Worm (Caenorhabditis elegans) whole organism, midembryonic: ENCODE data around the gene imph-1.

Source experiments
- cog-1 ChIP-seq: sonication (generic microtip); optimal IDR thresholded peaks from 2 replicates; lab custom pipeline; 2016; ENCODE audit warnings: missing genetic modification characterization, missing compliant biosample characterization
- flt-1 ChIP-seq: fragments of 200-800 bp; sonication (Bioruptor generic); IDR thresholded peaks from 2 replicates; pipeline ENCODE4 v1.3.6; 2022; ENCODE audit warnings: missing genetic modification characterization, missing compliant biosample characterization
- med-1 ChIP-seq: sonication (generic microtip); optimal IDR thresholded peaks from 2 replicates; lab custom pipeline; 2017; ENCODE audit warnings: missing genetic modification characterization, mild to moderate bottlenecking, missing compliant biosample characterization, antibody characterized with exemption, missing genetic modification reagents; ENCODE audit not compliant: insufficient read depth

DNA sequence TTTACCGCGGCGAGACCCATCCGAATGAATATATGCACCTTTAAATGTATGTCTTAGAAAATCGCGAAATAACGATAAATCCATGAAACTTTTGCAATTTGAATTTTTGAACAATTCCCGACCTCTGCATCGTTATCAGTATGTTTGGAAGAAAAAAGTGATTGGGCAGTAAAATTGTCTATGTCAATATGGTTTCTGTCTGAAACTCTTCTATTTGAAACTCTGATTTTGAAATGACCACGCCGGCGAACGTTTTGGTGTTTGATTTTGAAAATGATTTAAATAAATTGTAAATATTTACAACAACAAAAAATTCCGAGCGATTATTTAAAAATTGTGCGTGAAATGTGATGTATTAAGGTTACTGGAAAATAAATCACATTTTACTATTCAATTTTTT, 7.9 kb downstream of the imph-1 start:
- TF ChIP-seq flt-1 (GFP tag; lab: Robert Waterston, UW): no peak
- TF ChIP-seq med-1 (GFP tag; lab: Kevin White, UChicago): no peak
- no peak for TF ChIP-seq cog-1 (tag; lab: Kevin White, UChicago)
